Fruit fly (Drosophila melanogaster): Measurements from ENCODE around the gene Blos4.

DNA sequence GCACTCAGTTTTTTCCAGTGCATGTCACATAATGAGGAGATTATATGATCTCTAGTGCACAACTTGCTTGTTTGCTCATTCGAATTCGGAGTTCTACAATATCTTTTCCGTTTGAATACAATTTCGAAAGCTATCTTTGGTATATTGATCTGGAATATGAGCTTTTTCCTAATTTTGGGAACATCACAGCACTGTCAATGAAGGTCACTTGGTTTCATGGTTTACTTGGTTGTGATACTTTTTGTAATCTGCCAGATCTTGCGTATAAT is 11.6 kb upstream of the Blos4 start:
- TF ChIP-seq Hnf4 (GFP tag; optimal IDR thresholded peaks at IDR 0.05): no peak
- TF ChIP-seq dl (GFP tag; optimal IDR thresholded peaks at IDR 0.05; ENCODE audit: insufficient read depth in 1 of 2, partially characterized antibody in 2 of 2): no peak
- TF ChIP-seq sage (GFP tag; optimal IDR thresholded peaks at IDR 0.05): no peak
- no peak for TF ChIP-seq CrebA (GFP tag; optimal IDR thresholded peaks at IDR 0.05; ENCODE audit: borderline replicate concordance)
- TF ChIP-seq OdsH (GFP tag; optimal IDR thresholded peaks at IDR 0.05): no peak
- TF ChIP-seq usp (GFP tag; optimal IDR thresholded peaks at IDR 0.05): no peak
- no peak for TF ChIP-seq Rel (GFP tag; optimal IDR thresholded peaks at IDR 0.05)
- TF ChIP-seq Rel (tag; optimal IDR thresholded peaks at IDR 0.05): no peak
- TF ChIP-seq h (GFP tag; optimal IDR thresholded peaks at IDR 0.05): no peak
- no peak for TF ChIP-seq rgr (GFP tag; optimal IDR thresholded peaks at IDR 0.05)
- no peak for TF ChIP-seq psq (GFP tag; optimal IDR thresholded peaks at IDR 0.05)
- TF ChIP-seq pan (optimal IDR thresholded peaks at IDR 0.05): no peak
- TF ChIP-seq Hr83 (GFP tag; optimal IDR thresholded peaks at IDR 0.05; ENCODE audit: poor library complexity, severe bottlenecking): no peak
- no peak for TF ChIP-seq Abd-B (GFP tag; optimal IDR thresholded peaks at IDR 0.05)
